Fruit fly (Drosophila melanogaster) whole organism, adult: ENCODE results near the gene CG33270.

Source experiments
- CG11617 ChIP-seq: fragments of 200-800 bp; sonication (Bioruptor generic); optimal IDR thresholded peaks from 2 replicates; lab custom pipeline; 2017; ENCODE audit warnings: mild to moderate bottlenecking, missing biosample characterization, missing genetic modification reagents, missing genetic modification characterization
- CG14711 ChIP-seq: fragments of 200-800 bp; sonication (Bioruptor generic); optimal IDR thresholded peaks from 2 replicates; lab custom pipeline; 2018; ENCODE audit warnings: missing biosample characterization, mild to moderate bottlenecking, missing genetic modification characterization, moderate library complexity
- CG33017 ChIP-seq: fragments of 200-800 bp; sonication (Bioruptor generic); optimal IDR thresholded peaks from 2 replicates; lab custom pipeline; 2018; ENCODE audit warnings: missing biosample characterization, mild to moderate bottlenecking, missing genetic modification characterization, moderate library complexity
- CG5204 ChIP-seq: fragments of 200-800 bp; sonication (Bioruptor generic); optimal IDR thresholded peaks from 2 replicates; lab custom pipeline; 2016; ENCODE audit warnings: missing biosample characterization, missing genetic modification characterization
- CG7101 ChIP-seq: fragments of 200-800 bp; sonication (Bioruptor generic); optimal IDR thresholded peaks from 2 replicates; lab custom pipeline; 2018; ENCODE audit warnings: missing biosample characterization, mild to moderate bottlenecking, missing genetic modification characterization, moderate library complexity
- Clk ChIP-seq: fragments of 200-800 bp; sonication (Bioruptor generic); optimal IDR thresholded peaks from 2 replicates; lab custom pipeline; 2017; ENCODE audit warnings: missing biosample characterization, missing genetic modification characterization
- Crg-1 ChIP-seq: fragments of 200-800 bp; sonication (Bioruptor generic); optimal IDR thresholded peaks from 2 replicates; lab custom pipeline; 2016; ENCODE audit warnings: missing biosample characterization, missing genetic modification characterization
- Mnt ChIP-seq: fragments of 200-800 bp; sonication (Bioruptor generic); optimal IDR thresholded peaks from 2 replicates; lab custom pipeline; 2016; ENCODE audit warnings: missing biosample characterization, mild to moderate bottlenecking, missing genetic modification characterization
- bab1 ChIP-seq: fragments of 200-800 bp; sonication (Bioruptor generic); optimal IDR thresholded peaks from 3 replicates; lab custom pipeline; 2019; ENCODE audit warnings: missing biosample characterization, mild to moderate bottlenecking, missing genetic modification characterization, moderate library complexity
- cic ChIP-seq: fragments of 200-800 bp; sonication (Bioruptor generic); optimal IDR thresholded peaks from 2 replicates; lab custom pipeline; 2017; ENCODE audit warnings: missing biosample characterization, mild to moderate bottlenecking, missing genetic modification characterization, moderate library complexity
- kay ChIP-seq: fragments of 200-800 bp; sonication (Bioruptor generic); peaks from one replicate; lab custom pipeline; 2016; ENCODE audit warnings: missing biosample characterization, missing genetic modification characterization, borderline replicate concordance
- pad ChIP-seq: fragments of 200-800 bp; sonication (Bioruptor generic); optimal IDR thresholded peaks from 3 replicates; lab custom pipeline; 2017; ENCODE audit warnings: missing biosample characterization, missing genetic modification characterization, mild to moderate bottlenecking, moderate library complexity, missing genetic modification reagents
- tj ChIP-seq: fragments of 200-800 bp; sonication (Bioruptor generic); optimal IDR thresholded peaks from 3 replicates; lab custom pipeline; 2017; ENCODE audit warnings: missing biosample characterization, mild to moderate bottlenecking, missing genetic modification characterization, moderate library complexity

DNA sequence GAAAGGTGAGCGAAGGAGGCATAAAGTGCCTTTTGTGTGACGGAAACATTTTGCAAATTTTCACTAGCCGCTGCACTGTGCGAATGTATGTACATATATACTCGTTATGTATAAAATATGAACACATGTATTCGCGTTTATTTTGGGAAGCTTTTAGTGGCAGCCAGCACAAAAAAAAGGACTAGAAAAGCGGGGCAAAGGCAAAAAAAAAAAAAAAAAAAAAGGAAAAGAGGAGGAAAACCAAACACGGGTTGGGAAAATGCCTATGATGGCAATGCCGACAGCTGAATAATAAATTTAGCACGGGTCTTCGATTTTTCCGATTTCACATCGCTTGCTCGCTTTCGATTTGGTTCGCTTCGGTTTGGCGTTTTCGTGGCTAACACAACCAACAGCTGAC, 29.0 kb downstream of the CG33270 start:
- TF ChIP-seq CG14711: no peak
- no peak for TF ChIP-seq cic
- TF ChIP-seq CG5204 (GFP tag; lab: Kevin White, UChicago): no peak
- no peak for TF ChIP-seq CG7101 (tag; lab: Kevin White, UChicago)
- no peak for TF ChIP-seq Clk (GFP tag; lab: Kevin White, UChicago)
- TF ChIP-seq CG11617: no peak
- no peak for TF ChIP-seq pad
- TF ChIP-seq tj (GFP tag; lab: Kevin White, UChicago): peak; percentile 59
- no peak for TF ChIP-seq CG33017 (tag; lab: Kevin White, UChicago)
- TF ChIP-seq Crg-1 (GFP tag; lab: Kevin White, UChicago): no peak
- TF ChIP-seq kay (GFP tag; lab: Kevin White, UChicago): no peak
- no peak for TF ChIP-seq Mnt (GFP tag; lab: Kevin White, UChicago)
- no peak for TF ChIP-seq bab1 (GFP tag; lab: Kevin White, UChicago)
